Worm (Caenorhabditis elegans): ENCODE measurements around the gene T05C1.3.

ce11 chrII:4467869-4468268 is 21.3 kb downstream of the T05C1.3 start, which contains the start of gene W06B4.2:
- TF ChIP-seq efl-3 (GFP tag; optimal IDR thresholded peaks at IDR 0.05) (no peak), ceh-82 (tag; optimal IDR thresholded peaks at IDR 0.05) (no peak), lin-13 (GFP tag; optimal IDR thresholded peaks at IDR 0.05) (no peak), mab-9 (GFP tag; IDR thresholded peaks at IDR 0.05) (no peak), mdl-1 (tag; optimal IDR thresholded peaks at IDR 0.05) (no peak), fos-1 (tag; optimal IDR thresholded peaks at IDR 0.05) (no peak), ama-1 (optimal IDR thresholded peaks at IDR 0.05) (no peak), nhr-47 (tag; optimal IDR thresholded peaks at IDR 0.05) (no peak), snpc-4 (tag; optimal IDR thresholded peaks at IDR 0.05) (no peak), nhr-11 (tag; optimal IDR thresholded peaks at IDR 0.05) (no peak), mep-1 (tag; optimal IDR thresholded peaks at IDR 0.05) (no peak), nhr-77 (tag; optimal IDR thresholded peaks at IDR 0.05) (no peak), irx-1 (tag; optimal IDR thresholded peaks at IDR 0.05) (no peak), lir-3 (tag; optimal IDR thresholded peaks at IDR 0.05; ENCODE audit: poor library complexity) (no peak)

All from whole organism, L1 larva.